Worm (Caenorhabditis elegans) whole organism, late embryonic: Measurements from ENCODE around the gene K02D3.1.

Experiments
- ama-1 ChIP-seq: fragments of 150-350 bp; optimal IDR thresholded peaks from 2 replicates; lab custom pipeline; 2014
- ceh-14 ChIP-seq: sonication (generic microtip); optimal IDR thresholded peaks from 2 replicates; lab custom pipeline; 2016; ENCODE audit warnings: missing genotype, missing genetic modification characterization, missing compliant biosample characterization
- dmd-4 ChIP-seq: sonication (generic microtip); optimal IDR thresholded peaks from 2 replicates; lab custom pipeline; 2016; ENCODE audit warnings: borderline replicate concordance, missing genetic modification characterization, missing compliant biosample characterization
- nfya-1 ChIP-seq: sonication (generic microtip); optimal IDR thresholded peaks from 2 replicates; lab custom pipeline; 2017; ENCODE audit warnings: missing genetic modification characterization, mild to moderate bottlenecking, missing compliant biosample characterization, antibody characterized with exemption, moderate library complexity
- nhr-11 ChIP-seq: fragments of 150-350 bp; optimal IDR thresholded peaks from 2 replicates; lab custom pipeline; 2014; ENCODE audit warnings: missing biosample characterization, missing genetic modification characterization
- pqm-1 ChIP-seq: sonication (generic microtip); optimal IDR thresholded peaks from 2 replicates; lab custom pipeline; 2016; ENCODE audit warnings: missing genetic modification characterization, missing compliant biosample characterization

DNA sequence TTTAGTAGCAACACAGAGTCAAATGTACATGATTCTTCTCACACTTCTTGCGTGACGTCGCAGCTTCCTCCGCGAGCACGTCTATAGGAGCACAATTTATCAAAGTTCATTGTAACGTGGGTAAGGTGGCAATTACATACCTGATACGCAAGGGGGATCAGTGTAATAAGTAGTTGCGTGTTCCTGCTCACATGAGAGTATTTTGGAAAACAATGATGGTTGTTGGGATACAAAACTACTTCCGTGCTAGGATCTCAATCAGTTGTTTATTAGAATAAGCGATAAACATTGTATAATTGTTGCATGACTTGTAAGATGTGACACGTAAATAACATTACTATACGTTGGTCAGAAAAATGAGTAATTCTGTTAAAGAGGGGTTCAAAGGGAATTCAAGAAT is 6.3 kb downstream of the K02D3.1 start:
- no peak for TF ChIP-seq dmd-4 (tag; lab: Kevin White, UChicago)
- TF ChIP-seq nhr-11 (tag; lab: Kevin White, UChicago) = no peak
- no peak for TF ChIP-seq nfya-1 (tag; lab: Kevin White, UChicago)
- TF ChIP-seq ceh-14 (tag; lab: Kevin White, UChicago) = no peak
- no peak for TF ChIP-seq pqm-1 (tag; lab: Kevin White, UChicago)
- TF ChIP-seq ama-1 (lab: Kevin White, UChicago) = no peak
